Fruit fly (Drosophila melanogaster) whole organism, prepupa: ENCODE data around the gene Eip78C.

ENCODE experiments used
- CG10631 ChIP-seq: fragments of 200-800 bp; sonication (Bioruptor generic); optimal IDR thresholded peaks from 2 replicates; lab custom pipeline; 2016; ENCODE audit warnings: missing biosample characterization, missing genetic modification characterization
- CG11294 ChIP-seq: fragments of 200-800 bp; sonication (Bioruptor generic); IDR thresholded peaks from 2 replicates; pipeline ENCODE4 v1.3.6; 2022; ENCODE audit warnings: missing biosample characterization, missing genetic modification characterization
- CG11762 ChIP-seq: fragments of 200-800 bp; sonication (Bioruptor generic); optimal IDR thresholded peaks from 3 replicates; lab custom pipeline; 2016; ENCODE audit warnings: missing biosample characterization, missing genetic modification characterization; ENCODE audit not compliant: insufficient read depth
- CG15336 ChIP-seq: fragments of 200-800 bp; sonication (Bioruptor generic); IDR thresholded peaks from 2 replicates; pipeline ENCODE4 v1.3.6; 2022; ENCODE audit warnings: missing biosample characterization, missing genetic modification characterization
- CG31627 ChIP-seq: fragments of 200-800 bp; sonication (Bioruptor generic); optimal IDR thresholded peaks from 3 replicates; lab custom pipeline; 2016; ENCODE audit warnings: missing biosample characterization, missing genetic modification characterization
- CG4318 ChIP-seq: fragments of 200-800 bp; sonication (Bioruptor generic); optimal IDR thresholded peaks from 3 replicates; lab custom pipeline; 2017; ENCODE audit warnings: missing biosample characterization, mild to moderate bottlenecking, missing genetic modification characterization
- CG6163 ChIP-seq: fragments of 200-800 bp; sonication (Bioruptor generic); IDR thresholded peaks from 3 replicates; pipeline ENCODE4 v1.3.6; 2022; ENCODE audit warnings: missing biosample characterization, missing genetic modification characterization
- CG6808 ChIP-seq: fragments of 200-800 bp; sonication (Bioruptor generic); optimal IDR thresholded peaks from 3 replicates; lab custom pipeline; 2017; ENCODE audit warnings: missing biosample characterization, missing genetic modification characterization, mild to moderate bottlenecking, moderate library complexity, missing genetic modification reagents
- CG8319 ChIP-seq: fragments of 200-800 bp; sonication (Bioruptor generic); optimal IDR thresholded peaks from 3 replicates; lab custom pipeline; 2016; ENCODE audit warnings: missing biosample characterization, missing genetic modification characterization
- CG9139 ChIP-seq: fragments of 200-800 bp; sonication (Bioruptor generic); optimal IDR thresholded peaks from 3 replicates; lab custom pipeline; 2017; ENCODE audit warnings: missing biosample characterization, mild to moderate bottlenecking, missing genetic modification characterization
- Eip75B ChIP-seq: fragments of 200-800 bp; sonication (Bioruptor generic); optimal IDR thresholded peaks from 3 replicates; lab custom pipeline; 2016; ENCODE audit warnings: missing biosample characterization, missing genetic modification characterization
- Eip78C ChIP-seq: fragments of 200-800 bp; sonication (Bioruptor generic); peaks from one replicate; lab custom pipeline; 2016; ENCODE audit warnings: missing biosample characterization, missing genetic modification characterization
- Eip93F ChIP-seq: fragments of 200-800 bp; sonication (Bioruptor generic); optimal IDR thresholded peaks from 2 replicates; lab custom pipeline; 2016; ENCODE audit warnings: missing biosample characterization, mild to moderate bottlenecking, missing genetic modification characterization
- Ets21C ChIP-seq: fragments of 200-800 bp; sonication (Bioruptor generic); optimal IDR thresholded peaks from 3 replicates; lab custom pipeline; 2016; ENCODE audit warnings: missing biosample characterization, missing genetic modification characterization
- Ets96B ChIP-seq: fragments of 200-800 bp; optimal IDR thresholded peaks from 2 replicates; lab custom pipeline; 2019; ENCODE audit warnings: missing biosample characterization, mild to moderate bottlenecking, missing genetic modification characterization, moderate library complexity
- Gug ChIP-seq: fragments of 200-800 bp; sonication (Bioruptor generic); IDR thresholded peaks from 2 replicates; pipeline ENCODE4 v1.3.6; 2022; ENCODE audit warnings: missing biosample characterization, missing genetic modification characterization
- Lpt ChIP-seq: fragments of 200-800 bp; sonication (Bioruptor generic); optimal IDR thresholded peaks from 3 replicates; lab custom pipeline; 2016; ENCODE audit warnings: missing biosample characterization, missing genetic modification characterization
- Met ChIP-seq: fragments of 200-800 bp; sonication (Bioruptor generic); optimal IDR thresholded peaks from 3 replicates; lab custom pipeline; 2016; ENCODE audit warnings: missing biosample characterization, missing genetic modification characterization
- Smox ChIP-seq: fragments of 200-800 bp; sonication (Bioruptor generic); optimal IDR thresholded peaks from 3 replicates; lab custom pipeline; 2016; ENCODE audit warnings: missing biosample characterization, missing genetic modification characterization
- Sox102F ChIP-seq: fragments of 200-800 bp; sonication (Bioruptor generic); optimal IDR thresholded peaks from 2 replicates; lab custom pipeline; 2016; ENCODE audit warnings: missing biosample characterization, mild to moderate bottlenecking, missing genetic modification characterization
- Sox14 ChIP-seq: fragments of 200-800 bp; sonication (Bioruptor generic); optimal IDR thresholded peaks from 3 replicates; lab custom pipeline; 2016; ENCODE audit warnings: missing biosample characterization, missing genetic modification characterization
- Sox15 ChIP-seq: fragments of 200-800 bp; sonication (Bioruptor generic); optimal IDR thresholded peaks from 3 replicates; lab custom pipeline; 2016; ENCODE audit warnings: missing biosample characterization, missing genetic modification characterization
- achi ChIP-seq: fragments of 200-800 bp; sonication (Bioruptor generic); optimal IDR thresholded peaks from 3 replicates; lab custom pipeline; 2016; ENCODE audit warnings: missing biosample characterization, missing genetic modification characterization
- eg ChIP-seq: fragments of 200-800 bp; sonication (Bioruptor generic); IDR thresholded peaks from 3 replicates; pipeline ENCODE4 v1.3.6; 2022; ENCODE audit warnings: missing biosample characterization, missing genetic modification characterization
- esn ChIP-seq: fragments of 200-800 bp; sonication (Bioruptor generic); optimal IDR thresholded peaks from 2 replicates; lab custom pipeline; 2016; ENCODE audit warnings: missing biosample characterization, mild to moderate bottlenecking, missing genetic modification characterization, moderate library complexity
- fd59A ChIP-seq: fragments of 200-800 bp; sonication (Bioruptor generic); optimal IDR thresholded peaks from 2 replicates; lab custom pipeline; 2017; ENCODE audit warnings: missing biosample characterization, mild to moderate bottlenecking, missing genetic modification characterization, missing genetic modification reagents
- fkh ChIP-seq: fragments of 200-800 bp; sonication (Bioruptor generic); optimal IDR thresholded peaks from 3 replicates; lab custom pipeline; 2017; ENCODE audit warnings: missing biosample characterization, mild to moderate bottlenecking, missing genetic modification characterization, moderate library complexity
- pdm3 ChIP-seq: fragments of 200-800 bp; sonication (Bioruptor generic); optimal IDR thresholded peaks from 3 replicates; lab custom pipeline; 2016; ENCODE audit warnings: missing biosample characterization, missing genetic modification characterization
- salr ChIP-seq, 2 experiments: fragments of 200-800 bp; sonication (Bioruptor generic); optimal IDR thresholded peaks; 3 replicates each; lab custom pipeline; 2016 to 2018; ENCODE audit warnings: missing biosample characterization in 2 of 2, missing genetic modification characterization in 2 of 2, mild to moderate bottlenecking in 1 of 2
- svp ChIP-seq: fragments of 200-800 bp; sonication (Bioruptor generic); peaks from one replicate; lab custom pipeline; 2016; ENCODE audit warnings: missing biosample characterization, missing genetic modification characterization
- topi ChIP-seq: fragments of 200-800 bp; sonication (Bioruptor generic); optimal IDR thresholded peaks from 3 replicates; lab custom pipeline; 2016; ENCODE audit warnings: missing biosample characterization, missing genetic modification characterization
- vri ChIP-seq: fragments of 200-800 bp; sonication (Bioruptor generic); optimal IDR thresholded peaks from 3 replicates; lab custom pipeline; 2016; ENCODE audit warnings: missing biosample characterization, mild to moderate bottlenecking, missing genetic modification characterization

Gene Eip78C

dm6 chr3L:21279876-21280566 is 53.6 kb downstream of the Eip78C start, which contains the start of gene AcCoAS (continued):
- TF ChIP-seq fkh (GFP tag; lab: Kevin White, UChicago) (no peak), Gug (GFP tag; lab: Robert Waterston, UW) (no peak), CG4318 (no peak), salr (GFP tag; optimal IDR thresholded peaks at IDR 0.05; lab: Kevin White, UChicago) (no peak), Ets96B (peak; percentile 12), eg (GFP tag; lab: Robert Waterston, UW) (peak; percentile 53; the same call in 2 of the 3 replicates), CG8319 (GFP tag; lab: Kevin White, UChicago) (peak; percentile 33), CG11762 (GFP tag; lab: Kevin White, UChicago) (no peak), CG9139 (GFP tag; lab: Kevin White, UChicago) (no peak), Eip75B (GFP tag; lab: Kevin White, UChicago) (peak; percentile 42), CG6808 (GFP tag; lab: Kevin White, UChicago) (no peak), Met (GFP tag; lab: Kevin White, UChicago) (peak; percentile 45), Lpt (no peak), CG11294 (GFP tag; lab: Robert Waterston, UW) (no peak), CG15336 (GFP tag; lab: Robert Waterston, UW) (peak; percentile 25; the same call in 1 of the 2 replicates), esn (GFP tag; lab: Kevin White, UChicago) (peak; percentile 59), achi (GFP tag; lab: Kevin White, UChicago) (peak; percentile 9), Ets21C (GFP tag; lab: Kevin White, UChicago) (no peak)
- TF ChIP-seq, all 60 proteins: peak for 37

- TF ChIP-seq Met (GFP tag; lab: Kevin White, UChicago) (peak; percentile 15), svp (GFP tag; lab: Kevin White, UChicago) (peak; percentile 100), Sox102F (GFP tag; lab: Kevin White, UChicago) (peak; percentile 1), pdm3 (GFP tag; lab: Kevin White, UChicago) (no peak), vri (GFP tag; lab: Kevin White, UChicago) (peak; percentile 31), Eip78C (GFP tag; lab: Kevin White, UChicago) (peak; percentile 11), achi (GFP tag; lab: Kevin White, UChicago) (no peak), CG10631 (GFP tag; lab: Kevin White, UChicago) (no peak), fkh (GFP tag; lab: Kevin White, UChicago) (peak; percentile 96)
- TF ChIP-seq, all 60 proteins: peak for 6
These were observed 54.7 kb downstream of the Eip78C start, which contains the start of gene ppl for dm6 chr3L:21280996-21281691. Gene ppl, minus strand, starts transcription at chr3L:21281506.

- TF ChIP-seq CG31627 (GFP tag; lab: Kevin White, UChicago) (no peak), topi (no peak), CG4318 (no peak), Eip78C (GFP tag; lab: Kevin White, UChicago) (peak; percentile 34), CG6163 (no peak), fd59A (GFP tag; lab: Kevin White, UChicago) (no peak), Sox15 (GFP tag; lab: Kevin White, UChicago) (no peak), Sox14 (GFP tag; lab: Kevin White, UChicago) (no peak), Ets21C (GFP tag; lab: Kevin White, UChicago) (no peak), svp (GFP tag; lab: Kevin White, UChicago) (peak; percentile 75)
These were observed 55.3 kb downstream of the Eip78C start for dm6 chr3L:21281706-21282105.

- TF ChIP-seq Smox (GFP tag; lab: Kevin White, UChicago) (no peak), Gug (GFP tag; lab: Robert Waterston, UW) (no peak), Eip93F (peak; percentile 76), vri (GFP tag; lab: Kevin White, UChicago) (peak; percentile 33), CG11294 (GFP tag; lab: Robert Waterston, UW) (no peak)
These were observed 56.3 kb downstream of the Eip78C start for dm6 chr3L:21282741-21283140.
